Worm (Caenorhabditis elegans) whole organism, late embryonic: Measurements from ENCODE around the gene pde-12.

Experiments used
- C38D4.7 ChIP-seq: fragments of 200-800 bp; sonication (Bioruptor generic); optimal IDR thresholded peaks from 2 replicates; lab custom pipeline; 2018; ENCODE audit warnings: mild to moderate bottlenecking, missing genetic modification characterization, moderate library complexity, missing compliant biosample characterization
- elt-4 ChIP-seq: sonication (generic microtip); optimal IDR thresholded peaks from 2 replicates; lab custom pipeline; 2016; ENCODE audit warnings: missing genetic modification characterization, missing compliant biosample characterization
- nhr-11 ChIP-seq: fragments of 150-350 bp; optimal IDR thresholded peaks from 2 replicates; lab custom pipeline; 2014; ENCODE audit warnings: missing biosample characterization, missing genetic modification characterization
- nhr-232 ChIP-seq: sonication (generic microtip); optimal IDR thresholded peaks from 2 replicates; lab custom pipeline; 2016; ENCODE audit warnings: missing genetic modification characterization, missing compliant biosample characterization
- tbx-2 ChIP-seq: sonication (generic microtip); optimal IDR thresholded peaks from 2 replicates; lab custom pipeline; 2016; ENCODE audit warnings: missing genetic modification characterization, missing compliant biosample characterization
- unc-42 ChIP-seq: sonication (generic microtip); optimal IDR thresholded peaks from 2 replicates; lab custom pipeline; 2016; ENCODE audit warnings: missing genotype, missing genetic modification characterization, missing compliant biosample characterization

DNA sequence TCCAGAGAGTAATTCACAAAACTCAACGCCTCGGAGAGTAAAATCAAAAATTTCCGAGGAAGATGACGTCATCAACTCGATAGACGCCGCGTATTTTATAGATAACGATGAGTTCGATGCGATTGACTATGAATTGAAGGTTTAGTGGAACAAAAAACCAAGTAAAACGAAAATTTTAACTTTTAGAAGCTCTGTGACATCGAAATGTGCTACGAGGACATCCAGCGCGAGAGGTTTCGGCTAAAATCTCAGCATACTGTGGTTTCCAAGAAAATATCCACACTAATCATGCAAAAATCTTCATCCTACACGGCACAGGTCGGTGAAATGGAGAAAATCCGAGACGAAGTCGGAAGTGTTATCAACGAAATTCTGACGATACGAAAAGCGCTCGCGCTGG is 24.8 kb upstream of the pde-12 start:
- TF ChIP-seq nhr-11 (tag; lab: Kevin White, UChicago) (no peak), nhr-232 (tag; lab: Kevin White, UChicago) (no peak), unc-42 (tag; lab: Kevin White, UChicago) (no peak), elt-4 (tag; lab: Kevin White, UChicago) (no peak), C38D4.7 (GFP tag; lab: Kevin White, UChicago) (no peak), tbx-2 (tag; lab: Kevin White, UChicago) (no peak)
